Fruit fly (Drosophila melanogaster): ENCODE data around the gene CG44325.

The CG44325 gene

DNA sequence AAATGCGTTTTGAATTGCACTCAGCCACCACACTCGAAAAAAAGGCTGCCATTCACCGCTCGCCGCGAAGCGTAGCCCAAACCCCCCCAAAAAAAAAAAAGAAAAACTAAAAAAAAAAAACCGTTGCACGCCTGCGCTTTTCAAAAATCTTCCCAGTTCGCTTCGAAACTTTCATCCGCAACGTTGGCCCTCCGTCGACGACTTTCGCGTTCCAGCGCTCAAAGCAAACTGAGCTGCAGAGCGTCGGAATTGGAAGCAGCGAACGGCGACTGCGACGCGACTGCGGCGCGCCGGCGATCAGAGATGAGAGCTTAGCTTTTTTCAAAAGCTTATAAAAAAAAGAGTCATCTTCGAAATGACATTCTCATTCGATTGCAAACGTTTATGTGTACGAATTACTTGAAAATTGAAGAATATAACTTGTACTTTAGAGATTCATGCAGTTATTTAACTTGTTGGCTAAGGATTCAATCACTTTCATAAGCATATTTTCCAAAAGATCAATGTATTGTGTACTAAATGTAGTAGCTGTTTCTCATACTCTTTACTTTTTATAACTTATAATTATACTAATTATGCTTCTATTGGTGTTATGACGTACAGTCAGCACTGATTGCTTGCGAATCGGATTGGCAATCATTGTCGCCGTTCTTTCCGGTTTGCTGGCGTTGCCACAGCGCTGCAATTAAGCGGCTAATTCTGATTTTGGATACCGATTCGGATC, 10.4 kb downstream of the CG44325 start, which contains the start of gene CG15365 (continued):
- TF ChIP-seq CG7271 (tag; optimal IDR thresholded peaks at IDR 0.05) (no peak), corto (GFP tag; optimal IDR thresholded peaks at IDR 0.05) (no peak), eyg (GFP tag; optimal IDR thresholded peaks at IDR 0.05) (no peak), ewg (GFP tag; optimal IDR thresholded peaks at IDR 0.05) (no peak), CG7987 (GFP tag; optimal IDR thresholded peaks at IDR 0.05) (no peak), nau (GFP tag; optimal IDR thresholded peaks at IDR 0.05) (no peak), Rfx (GFP tag; IDR thresholded peaks at IDR 0.05) (no peak), CG7963 (GFP tag; IDR thresholded peaks at IDR 0.05; ENCODE audit: partially characterized antibody) (no peak), CG10147 (GFP tag; optimal IDR thresholded peaks at IDR 0.05) (no peak), sna (GFP tag; IDR thresholded peaks at IDR 0.05; ENCODE audit: partially characterized antibody) (no peak), peb (GFP tag; IDR thresholded peaks at IDR 0.05) (no peak), Rx (GFP tag; IDR thresholded peaks at IDR 0.05) (no peak), CG1792 (GFP tag; optimal IDR thresholded peaks at IDR 0.05) (no peak), Awh (GFP tag; IDR thresholded peaks at IDR 0.05) (no peak), NK7.1 (GFP tag; optimal IDR thresholded peaks at IDR 0.05) (no peak), CG12155 (GFP tag; optimal IDR thresholded peaks at IDR 0.05) (no peak), sens (GFP tag) (no peak), CG3847 (GFP tag; IDR thresholded peaks at IDR 0.05) (no peak), lbe (GFP tag; optimal IDR thresholded peaks at IDR 0.05) (no peak), tap (tag; optimal IDR thresholded peaks at IDR 0.05) (no peak), sd (tag; optimal IDR thresholded peaks at IDR 0.05) (no peak), CG17359 (tag; optimal IDR thresholded peaks at IDR 0.05) (peak; percentile 35), CG17385 (GFP tag; optimal IDR thresholded peaks at IDR 0.05) (no peak), pan (optimal IDR thresholded peaks at IDR 0.05) (no peak), pan (GFP tag; optimal IDR thresholded peaks at IDR 0.05 in 1 of 2, IDR thresholded peaks at IDR 0.05 in 1 of 2) (peak in 1 of 2 experiments; percentile 32), CG4404 (GFP tag; IDR thresholded peaks at IDR 0.05) (no peak), crc (GFP tag; optimal IDR thresholded peaks at IDR 0.05) (no peak), Deaf1 (tag; optimal IDR thresholded peaks at IDR 0.05) (no peak), CG9727 (GFP tag; optimal IDR thresholded peaks at IDR 0.05) (no peak), Hand (GFP tag; optimal IDR thresholded peaks at IDR 0.05) (no peak), CG34422 (GFP tag; IDR thresholded peaks at IDR 0.05) (no peak), CG17328 (GFP tag; IDR thresholded peaks at IDR 0.05) (no peak; the same call in 1 of the 2 replicates), CG16813 (GFP tag; IDR thresholded peaks at IDR 0.05; ENCODE audit: partially characterized antibody) (peak; percentile 32; the same call in 1 of the 3 replicates), Xrp1 (GFP tag; IDR thresholded peaks at IDR 0.05) (no peak), CG13287 (GFP tag; IDR thresholded peaks at IDR 0.05; ENCODE audit: partially characterized antibody) (peak; percentile 11; the same call in 1 of the 2 replicates), Taf1 (GFP tag; IDR thresholded peaks at IDR 0.05) (no peak), usp (GFP tag; optimal IDR thresholded peaks at IDR 0.05) (no peak), CG1024 (GFP tag; IDR thresholded peaks at IDR 0.05) (no peak), cad (GFP tag; optimal IDR thresholded peaks at IDR 0.05) (no peak), CG4820 (GFP tag; optimal IDR thresholded peaks at IDR 0.05) (no peak), CG17361 (GFP tag; IDR thresholded peaks at IDR 0.05) (0 out of 3 replicates have a peak, but pooled peaks have one; percentile 9), zfh1 (GFP tag; IDR thresholded peaks at IDR 0.05) (no peak), HLHmδ (GFP tag; optimal IDR thresholded peaks at IDR 0.05) (no peak), sqz (GFP tag; optimal IDR thresholded peaks at IDR 0.05) (peak; percentile 58), CG7745 (tag; optimal IDR thresholded peaks at IDR 0.05) (no peak), Adf1 (GFP tag; IDR thresholded peaks at IDR 0.05) (peak; percentile 94), CG16815 (GFP tag; optimal IDR thresholded peaks at IDR 0.05) (no peak), row (GFP tag; IDR thresholded peaks at IDR 0.05) (peak; percentile 47), C15 (GFP tag; IDR thresholded peaks at IDR 0.05) (no peak), CG2712 (tag; optimal IDR thresholded peaks at IDR 0.05) (peak; percentile 3), CG34224 (GFP tag; IDR thresholded peaks at IDR 0.05; ENCODE audit: partially characterized antibody) (no peak)

Data from whole organism, embryonic.